Fruit fly (Drosophila melanogaster) whole organism, prepupa: ENCODE results near the gene CG13088.

ENCODE experiments used
- Blimp-1 ChIP-seq: fragments of 200-800 bp; sonication (Bioruptor generic); optimal IDR thresholded peaks from 3 replicates; lab custom pipeline; 2017; ENCODE audit warnings: missing biosample characterization, missing genetic modification characterization, mild to moderate bottlenecking, moderate library complexity, missing genetic modification reagents
- CG10631 ChIP-seq: fragments of 200-800 bp; sonication (Bioruptor generic); optimal IDR thresholded peaks from 2 replicates; lab custom pipeline; 2016; ENCODE audit warnings: missing biosample characterization, missing genetic modification characterization
- CG11294 ChIP-seq: fragments of 200-800 bp; sonication (Bioruptor generic); IDR thresholded peaks from 2 replicates; pipeline ENCODE4 v1.3.6; 2022; ENCODE audit warnings: missing biosample characterization, missing genetic modification characterization
- CG11762 ChIP-seq: fragments of 200-800 bp; sonication (Bioruptor generic); optimal IDR thresholded peaks from 3 replicates; lab custom pipeline; 2016; ENCODE audit warnings: missing biosample characterization, missing genetic modification characterization; ENCODE audit not compliant: insufficient read depth
- CG11902 ChIP-seq: fragments of 200-800 bp; sonication (Bioruptor generic); optimal IDR thresholded peaks from 3 replicates; lab custom pipeline; 2016; ENCODE audit warnings: missing biosample characterization, missing genetic modification characterization
- CG15336 ChIP-seq: fragments of 200-800 bp; sonication (Bioruptor generic); IDR thresholded peaks from 2 replicates; pipeline ENCODE4 v1.3.6; 2022; ENCODE audit warnings: missing biosample characterization, missing genetic modification characterization
- CG1621 ChIP-seq: fragments of 200-800 bp; sonication (Bioruptor generic); optimal IDR thresholded peaks from 3 replicates; lab custom pipeline; 2018; ENCODE audit warnings: missing biosample characterization, mild to moderate bottlenecking, missing genetic modification characterization
- CG3032 ChIP-seq: fragments of 200-800 bp; optimal IDR thresholded peaks from 2 replicates; lab custom pipeline; 2019; ENCODE audit warnings: missing biosample characterization, mild to moderate bottlenecking, missing genetic modification characterization, moderate library complexity
- CG31627 ChIP-seq: fragments of 200-800 bp; sonication (Bioruptor generic); optimal IDR thresholded peaks from 3 replicates; lab custom pipeline; 2016; ENCODE audit warnings: missing biosample characterization, missing genetic modification characterization
- CG32006 ChIP-seq: fragments of 200-800 bp; sonication (Bioruptor generic); optimal IDR thresholded peaks from 3 replicates; lab custom pipeline; 2017; ENCODE audit warnings: missing biosample characterization, mild to moderate bottlenecking, missing genetic modification characterization
- CG34406 ChIP-seq: fragments of 200-800 bp; sonication (Bioruptor generic); optimal IDR thresholded peaks from 3 replicates; lab custom pipeline; 2016; ENCODE audit warnings: missing biosample characterization, missing genetic modification characterization
- CG4318 ChIP-seq: fragments of 200-800 bp; sonication (Bioruptor generic); optimal IDR thresholded peaks from 3 replicates; lab custom pipeline; 2017; ENCODE audit warnings: missing biosample characterization, mild to moderate bottlenecking, missing genetic modification characterization
- CG6163 ChIP-seq: fragments of 200-800 bp; sonication (Bioruptor generic); IDR thresholded peaks from 3 replicates; pipeline ENCODE4 v1.3.6; 2022; ENCODE audit warnings: missing biosample characterization, missing genetic modification characterization
- CG6276 ChIP-seq: fragments of 200-800 bp; sonication (Bioruptor generic); optimal IDR thresholded peaks from 2 replicates; lab custom pipeline; 2017; ENCODE audit warnings: missing biosample characterization, mild to moderate bottlenecking, missing genetic modification characterization
- CG6792 ChIP-seq: fragments of 200-800 bp; sonication (Bioruptor generic); optimal IDR thresholded peaks from 3 replicates; lab custom pipeline; 2016; ENCODE audit warnings: missing biosample characterization, missing genetic modification characterization
- CG6808 ChIP-seq: fragments of 200-800 bp; sonication (Bioruptor generic); optimal IDR thresholded peaks from 3 replicates; lab custom pipeline; 2017; ENCODE audit warnings: missing biosample characterization, missing genetic modification characterization, mild to moderate bottlenecking, moderate library complexity, missing genetic modification reagents
- CG6854 ChIP-seq: fragments of 200-800 bp; sonication (Bioruptor generic); optimal IDR thresholded peaks from 2 replicates; lab custom pipeline; 2017; ENCODE audit warnings: missing biosample characterization, mild to moderate bottlenecking, missing genetic modification characterization
- CG7368 ChIP-seq: fragments of 200-800 bp; sonication (Bioruptor generic); optimal IDR thresholded peaks from 3 replicates; lab custom pipeline; 2016; ENCODE audit warnings: missing biosample characterization, missing genetic modification characterization
- CG8319 ChIP-seq: fragments of 200-800 bp; sonication (Bioruptor generic); optimal IDR thresholded peaks from 3 replicates; lab custom pipeline; 2016; ENCODE audit warnings: missing biosample characterization, missing genetic modification characterization
- CG8632 ChIP-seq: fragments of 200-800 bp; sonication (Bioruptor generic); optimal IDR thresholded peaks from 3 replicates; lab custom pipeline; 2016; ENCODE audit warnings: missing biosample characterization, missing genetic modification characterization
- CG9139 ChIP-seq: fragments of 200-800 bp; sonication (Bioruptor generic); optimal IDR thresholded peaks from 3 replicates; lab custom pipeline; 2017; ENCODE audit warnings: missing biosample characterization, mild to moderate bottlenecking, missing genetic modification characterization
- Eip75B ChIP-seq: fragments of 200-800 bp; sonication (Bioruptor generic); optimal IDR thresholded peaks from 3 replicates; lab custom pipeline; 2016; ENCODE audit warnings: missing biosample characterization, missing genetic modification characterization
- Eip78C ChIP-seq: fragments of 200-800 bp; sonication (Bioruptor generic); peaks from one replicate; lab custom pipeline; 2016; ENCODE audit warnings: missing biosample characterization, missing genetic modification characterization
- Ets21C ChIP-seq: fragments of 200-800 bp; sonication (Bioruptor generic); optimal IDR thresholded peaks from 3 replicates; lab custom pipeline; 2016; ENCODE audit warnings: missing biosample characterization, missing genetic modification characterization
- Gug ChIP-seq: fragments of 200-800 bp; sonication (Bioruptor generic); IDR thresholded peaks from 2 replicates; pipeline ENCODE4 v1.3.6; 2022; ENCODE audit warnings: missing biosample characterization, missing genetic modification characterization
- Hr38 ChIP-seq: sonication (Bioruptor generic); optimal IDR thresholded peaks from 2 replicates; lab custom pipeline; 2016; ENCODE audit warnings: missing biosample characterization, missing genetic modification characterization
- Hr39 ChIP-seq: fragments of 200-800 bp; sonication (Bioruptor generic); optimal IDR thresholded peaks from 2 replicates; lab custom pipeline; 2016; ENCODE audit warnings: missing biosample characterization, missing genetic modification characterization
- Hr4 ChIP-seq: fragments of 200-800 bp; sonication (Bioruptor generic); optimal IDR thresholded peaks from 3 replicates; lab custom pipeline; 2016; ENCODE audit warnings: missing biosample characterization, missing genetic modification characterization
- Lpt ChIP-seq: fragments of 200-800 bp; sonication (Bioruptor generic); optimal IDR thresholded peaks from 3 replicates; lab custom pipeline; 2016; ENCODE audit warnings: missing biosample characterization, missing genetic modification characterization
- Met ChIP-seq: fragments of 200-800 bp; sonication (Bioruptor generic); optimal IDR thresholded peaks from 3 replicates; lab custom pipeline; 2016; ENCODE audit warnings: missing biosample characterization, missing genetic modification characterization
- OdsH ChIP-seq: fragments of 200-800 bp; sonication (Bioruptor generic); optimal IDR thresholded peaks from 3 replicates; lab custom pipeline; 2016; ENCODE audit warnings: missing biosample characterization, missing genetic modification characterization
- Smox ChIP-seq: fragments of 200-800 bp; sonication (Bioruptor generic); optimal IDR thresholded peaks from 3 replicates; lab custom pipeline; 2016; ENCODE audit warnings: missing biosample characterization, missing genetic modification characterization
- Sox15 ChIP-seq: fragments of 200-800 bp; sonication (Bioruptor generic); optimal IDR thresholded peaks from 3 replicates; lab custom pipeline; 2016; ENCODE audit warnings: missing biosample characterization, missing genetic modification characterization
- achi ChIP-seq: fragments of 200-800 bp; sonication (Bioruptor generic); optimal IDR thresholded peaks from 3 replicates; lab custom pipeline; 2016; ENCODE audit warnings: missing biosample characterization, missing genetic modification characterization
- acj6 ChIP-seq: fragments of 200-800 bp; sonication (Bioruptor generic); optimal IDR thresholded peaks from 3 replicates; lab custom pipeline; 2016; ENCODE audit warnings: missing biosample characterization, missing genetic modification characterization
- cyc ChIP-seq: fragments of 200-800 bp; sonication (Bioruptor generic); optimal IDR thresholded peaks from 3 replicates; lab custom pipeline; 2016; ENCODE audit warnings: missing biosample characterization, missing genetic modification characterization
- dsx ChIP-seq: fragments of 200-800 bp; optimal IDR thresholded peaks from 3 replicates; lab custom pipeline; 2019; ENCODE audit warnings: missing biosample characterization, mild to moderate bottlenecking, missing genetic modification characterization, moderate library complexity; ENCODE audit not compliant: poor library complexity, severe bottlenecking
- eg ChIP-seq: fragments of 200-800 bp; sonication (Bioruptor generic); IDR thresholded peaks from 3 replicates; pipeline ENCODE4 v1.3.6; 2022; ENCODE audit warnings: missing biosample characterization, missing genetic modification characterization
- fd59A ChIP-seq: fragments of 200-800 bp; sonication (Bioruptor generic); optimal IDR thresholded peaks from 2 replicates; lab custom pipeline; 2017; ENCODE audit warnings: missing biosample characterization, mild to moderate bottlenecking, missing genetic modification characterization, missing genetic modification reagents
- fd85E ChIP-seq: fragments of 200-800 bp; sonication (Bioruptor generic); optimal IDR thresholded peaks from 3 replicates; lab custom pipeline; 2016; ENCODE audit warnings: missing biosample characterization, missing genetic modification characterization
- fkh ChIP-seq: fragments of 200-800 bp; sonication (Bioruptor generic); optimal IDR thresholded peaks from 3 replicates; lab custom pipeline; 2017; ENCODE audit warnings: missing biosample characterization, mild to moderate bottlenecking, missing genetic modification characterization, moderate library complexity
- lz ChIP-seq: fragments of 200-800 bp; sonication (Bioruptor generic); optimal IDR thresholded peaks from 3 replicates; lab custom pipeline; 2016; ENCODE audit warnings: missing biosample characterization, missing genetic modification characterization
- pdm3 ChIP-seq: fragments of 200-800 bp; sonication (Bioruptor generic); optimal IDR thresholded peaks from 3 replicates; lab custom pipeline; 2016; ENCODE audit warnings: missing biosample characterization, missing genetic modification characterization
- salr ChIP-seq, 2 experiments: fragments of 200-800 bp; sonication (Bioruptor generic); optimal IDR thresholded peaks; 3 replicates each; lab custom pipeline; 2016 to 2018; ENCODE audit warnings: missing biosample characterization in 2 of 2, missing genetic modification characterization in 2 of 2, mild to moderate bottlenecking in 1 of 2
- spab ChIP-seq: fragments of 200-800 bp; sonication (Bioruptor generic); optimal IDR thresholded peaks from 2 replicates; lab custom pipeline; 2017; ENCODE audit warnings: missing biosample characterization, mild to moderate bottlenecking, missing genetic modification characterization, missing genetic modification reagents
- ss ChIP-seq, 2 experiments: fragments of 200-800 bp; sonication (Bioruptor generic); optimal IDR thresholded peaks; 2 replicates in 1 of 2; 3 replicates in 1 of 2; lab custom pipeline; 2017 to 2018; ENCODE audit warnings: mild to moderate bottlenecking in 2 of 2, missing biosample characterization in 2 of 2, missing genetic modification characterization in 2 of 2, moderate library complexity in 1 of 2
- topi ChIP-seq: fragments of 200-800 bp; sonication (Bioruptor generic); optimal IDR thresholded peaks from 3 replicates; lab custom pipeline; 2016; ENCODE audit warnings: missing biosample characterization, missing genetic modification characterization
- vri ChIP-seq: fragments of 200-800 bp; sonication (Bioruptor generic); optimal IDR thresholded peaks from 3 replicates; lab custom pipeline; 2016; ENCODE audit warnings: missing biosample characterization, mild to moderate bottlenecking, missing genetic modification characterization

CG13088 gene

dm6 chr2L:8471667-8472066, 17.1 kb upstream of the CG13088 start (continued):
- TF ChIP-seq fd85E (GFP tag; lab: Kevin White, UChicago): no peak
- TF ChIP-seq Sox15 (GFP tag; lab: Kevin White, UChicago): no peak
- TF ChIP-seq CG10631 (GFP tag; lab: Kevin White, UChicago): peak; percentile 70
- TF ChIP-seq topi (GFP tag; lab: Kevin White, UChicago): peak; percentile 36
- TF ChIP-seq Gug: peak; percentile 26; the same call in 1 of the 2 replicates
- no peak for TF ChIP-seq Hr38 (GFP tag; lab: Kevin White, UChicago)
- peak; percentile 59; the same call in 2 of the 3 replicates for TF ChIP-seq CG6163
- TF ChIP-seq CG4318 (GFP tag; lab: Kevin White, UChicago): peak; percentile 26
- peak; percentile 93 for TF ChIP-seq Eip78C
- peak; percentile 35 for TF ChIP-seq CG6792 (GFP tag; lab: Kevin White, UChicago)
- peak; percentile 65 for TF ChIP-seq OdsH
- peak; percentile 54 to 57 for TF ChIP-seq ss (GFP tag; optimal IDR thresholded peaks at IDR 0.05; lab: Kevin White, UChicago)
- TF ChIP-seq CG6808 (GFP tag; lab: Kevin White, UChicago): peak; percentile 74

dm6 chr2L:8473448-8473847, 15.3 kb upstream of the CG13088 start:
- TF ChIP-seq CG15336 (GFP tag; lab: Robert Waterston, UW) (peak; percentile 72), CG3032 (peak; percentile 81), CG6276 (GFP tag; lab: Kevin White, UChicago) (peak; percentile 39), lz (peak; percentile 77), CG11294 (peak; percentile 31; the same call in 1 of the 2 replicates), CG9139 (GFP tag; lab: Kevin White, UChicago) (peak; percentile 27), Eip75B (peak; percentile 73), CG6854 (peak; percentile 78), Lpt (peak; percentile 36), vri (GFP tag; lab: Kevin White, UChicago) (peak; percentile 61), Hr4 (GFP tag; lab: Kevin White, UChicago) (peak; percentile 51), CG4318 (GFP tag; lab: Kevin White, UChicago) (no peak), CG32006 (GFP tag; lab: Kevin White, UChicago) (peak; percentile 58), Eip78C (peak; percentile 94), CG8319 (GFP tag; lab: Kevin White, UChicago) (peak; percentile 72), spab (peak; percentile 84), eg (GFP tag; lab: Robert Waterston, UW) (peak; percentile 75), OdsH (peak; percentile 66), Blimp-1 (peak; percentile 58), dsx (peak; percentile 63), CG1621 (peak; percentile 58), acj6 (GFP tag; lab: Kevin White, UChicago) (peak; percentile 59), CG6808 (GFP tag; lab: Kevin White, UChicago) (peak; percentile 84), pdm3 (GFP tag; lab: Kevin White, UChicago) (peak; percentile 73), fkh (GFP tag; lab: Kevin White, UChicago) (no peak), achi (GFP tag; lab: Kevin White, UChicago) (peak; percentile 68), salr (GFP tag; optimal IDR thresholded peaks at IDR 0.05; lab: Kevin White, UChicago) (peak; percentile 41 to 44), topi (GFP tag; lab: Kevin White, UChicago) (peak; percentile 73), CG7368 (GFP tag; lab: Kevin White, UChicago) (peak; percentile 69), fd59A (GFP tag; lab: Kevin White, UChicago) (peak; percentile 62), CG6163 (peak; percentile 75; the same call in 2 of the 3 replicates), Smox (GFP tag; lab: Kevin White, UChicago) (peak; percentile 63), Hr38 (GFP tag; lab: Kevin White, UChicago) (no peak), Met (GFP tag; lab: Kevin White, UChicago) (peak; percentile 85), Ets21C (peak; percentile 56), CG11762 (GFP tag; lab: Kevin White, UChicago) (peak; percentile 50), CG8632 (GFP tag; lab: Kevin White, UChicago) (peak; percentile 68), CG6792 (GFP tag; lab: Kevin White, UChicago) (peak; percentile 74), CG11902 (GFP tag; lab: Kevin White, UChicago) (peak; percentile 70), Hr39 (GFP tag; lab: Kevin White, UChicago) (peak; percentile 70), CG34406 (peak; percentile 71), cyc (GFP tag; lab: Kevin White, UChicago) (peak; percentile 74), CG31627 (peak; percentile 73)
